Fruit fly (Drosophila melanogaster): ENCODE measurements around the gene CG11069.

CG11069 gene

dm6 chr3R:24914864-24915263 lies 20.3 kb downstream of the CG11069 start:
- TF ChIP-seq OdsH (GFP tag; optimal IDR thresholded peaks at IDR 0.05) (no peak), jim (GFP tag; optimal IDR thresholded peaks at IDR 0.05) (no peak), Myc (optimal IDR thresholded peaks at IDR 0.05) (no peak), GATAd (GFP tag; optimal IDR thresholded peaks at IDR 0.05) (no peak), ey (GFP tag; optimal IDR thresholded peaks at IDR 0.05) (no peak), dmrt93B (GFP tag; optimal IDR thresholded peaks at IDR 0.05) (no peak), psq (GFP tag; optimal IDR thresholded peaks at IDR 0.05) (no peak), rgr (GFP tag; optimal IDR thresholded peaks at IDR 0.05) (no peak), tai (GFP tag; optimal IDR thresholded peaks at IDR 0.05) (no peak), woc (GFP tag; optimal IDR thresholded peaks at IDR 0.05) (no peak), dl (GFP tag; optimal IDR thresholded peaks at IDR 0.05; ENCODE audit: insufficient read depth in 1 of 2, partially characterized antibody in 2 of 2) (no peak), sage (GFP tag; optimal IDR thresholded peaks at IDR 0.05) (no peak), Mio (GFP tag; optimal IDR thresholded peaks at IDR 0.05) (no peak), fru (GFP tag; optimal IDR thresholded peaks at IDR 0.05) (no peak), usp (GFP tag; optimal IDR thresholded peaks at IDR 0.05) (no peak), Hnf4 (GFP tag; optimal IDR thresholded peaks at IDR 0.05) (no peak), brk (GFP tag; optimal IDR thresholded peaks at IDR 0.05) (no peak), Sp1 (GFP tag; optimal IDR thresholded peaks at IDR 0.05) (no peak), Abd-B (GFP tag; optimal IDR thresholded peaks at IDR 0.05) (no peak)

dm6 chr3R:24917814-24918636 lies 23.5 kb downstream of the CG11069 start, which contains the start of the genes PIG-S, sud1 and CG11168:
PIG-S (minus strand) TSS chr3R:24917864.
sud1 (minus strand) TSS chr3R:24917864.
CG11168 (plus strand) TSS chr3R:24918106.
- TF ChIP-seq GATAd (GFP tag; optimal IDR thresholded peaks at IDR 0.05) (no peak), CG32264 (GFP tag; optimal IDR thresholded peaks at IDR 0.05) (no peak), woc (GFP tag; optimal IDR thresholded peaks at IDR 0.05) (peak; percentile 66), rgr (GFP tag; optimal IDR thresholded peaks at IDR 0.05) (peak; percentile 64), HLH106 (tag; optimal IDR thresholded peaks at IDR 0.05) (peak; percentile 71), Myc (optimal IDR thresholded peaks at IDR 0.05) (peak; percentile 97), ey (GFP tag; optimal IDR thresholded peaks at IDR 0.05) (peak; percentile 8), h (GFP tag; optimal IDR thresholded peaks at IDR 0.05) (no peak), OdsH (GFP tag; optimal IDR thresholded peaks at IDR 0.05) (peak; percentile 30), sv (GFP tag; optimal IDR thresholded peaks at IDR 0.05) (peak; percentile 30), Hnf4 (GFP tag; optimal IDR thresholded peaks at IDR 0.05) (no peak), Rel (GFP tag; optimal IDR thresholded peaks at IDR 0.05) (no peak), Rel (tag; optimal IDR thresholded peaks at IDR 0.05) (no peak), foxo (GFP tag; optimal IDR thresholded peaks at IDR 0.05) (peak in 1 of 2 experiments; percentile 60), fru (GFP tag; optimal IDR thresholded peaks at IDR 0.05) (no peak), psq (GFP tag; optimal IDR thresholded peaks at IDR 0.05) (peak; percentile 59), CG9705 (GFP tag; optimal IDR thresholded peaks at IDR 0.05) (peak; percentile 47)

dm6 chr3R:24922270-24922669 lies 27.7 kb downstream of the CG11069 start, which contains the start of gene Mink:
Mink (plus strand) TSS chr3R:24922473.
- TF ChIP-seq Abd-B (GFP tag; optimal IDR thresholded peaks at IDR 0.05) (no peak), lola (GFP tag; optimal IDR thresholded peaks at IDR 0.05) (no peak), sage (GFP tag; optimal IDR thresholded peaks at IDR 0.05) (no peak), psq (GFP tag; optimal IDR thresholded peaks at IDR 0.05) (no peak), foxo (GFP tag; optimal IDR thresholded peaks at IDR 0.05) (no peak)

dm6 chr3R:24924916-24925315 lies 30.4 kb downstream of the CG11069 start, which contains the start of gene Trf4-2:
Trf4-2 (plus strand) TSS chr3R:24925216.
- TF ChIP-seq Sp1 (GFP tag; optimal IDR thresholded peaks at IDR 0.05) (no peak), dmrt93B (GFP tag; optimal IDR thresholded peaks at IDR 0.05) (no peak), usp (GFP tag; optimal IDR thresholded peaks at IDR 0.05) (no peak), Dif (GFP tag; optimal IDR thresholded peaks at IDR 0.05; ENCODE audit: partially characterized antibody) (no peak), brk (GFP tag; optimal IDR thresholded peaks at IDR 0.05) (no peak), sage (GFP tag; optimal IDR thresholded peaks at IDR 0.05) (no peak), jim (GFP tag; optimal IDR thresholded peaks at IDR 0.05) (no peak), CG9705 (GFP tag; optimal IDR thresholded peaks at IDR 0.05) (no peak), lola (GFP tag; optimal IDR thresholded peaks at IDR 0.05) (no peak), dsf (GFP tag; optimal IDR thresholded peaks at IDR 0.05; ENCODE audit: borderline replicate concordance) (no peak), Dfd (GFP tag; optimal IDR thresholded peaks at IDR 0.05) (no peak), Mio (GFP tag; optimal IDR thresholded peaks at IDR 0.05) (no peak), CG32264 (GFP tag; optimal IDR thresholded peaks at IDR 0.05) (no peak), psq (GFP tag; optimal IDR thresholded peaks at IDR 0.05) (no peak), pan (optimal IDR thresholded peaks at IDR 0.05) (no peak), Vsx2 (GFP tag; optimal IDR thresholded peaks at IDR 0.05; ENCODE audit: partially characterized antibody) (no peak)
